Worm (Caenorhabditis elegans) whole organism, L4 larva: Measurements from ENCODE around the gene tlk-1.
A peak's percentile ranks its signal among the peaks of the same experiment; 100 is the strongest.

ENCODE experiments used
- F49E8.2 ChIP-seq: sonication (generic microtip); optimal IDR thresholded peaks from 2 replicates; lab custom pipeline; 2016; ENCODE audit warnings: missing compliant biosample characterization, mild to moderate bottlenecking, missing genetic modification characterization, borderline replicate concordance
- egl-43 ChIP-seq: fragments of 200-800 bp; sonication (Bioruptor generic); IDR thresholded peaks from 2 replicates; pipeline ENCODE4 v1.3.6; 2022; ENCODE audit warnings: missing genetic modification reagents, missing genetic modification characterization, missing compliant biosample characterization
- nhr-11 ChIP-seq: fragments of 150-350 bp; optimal IDR thresholded peaks from 2 replicates; lab custom pipeline; 2014; ENCODE audit warnings: missing biosample characterization, missing genetic modification characterization
- nhr-77 ChIP-seq: fragments of 150-350 bp; optimal IDR thresholded peaks from 2 replicates; lab custom pipeline; 2014; ENCODE audit warnings: missing biosample characterization, missing genetic modification characterization
- unc-130 ChIP-seq: sonication (generic microtip); optimal IDR thresholded peaks from 2 replicates; lab custom pipeline; 2016; ENCODE audit warnings: missing genetic modification reagents, missing genetic modification characterization, missing compliant biosample characterization
- unc-39 ChIP-seq: sonication (generic microtip); optimal IDR thresholded peaks from 2 replicates; lab custom pipeline; 2017; ENCODE audit warnings: missing biosample characterization, missing genetic modification characterization
- unc-62 ChIP-seq, 3 experiments: fragments of 150-350 bp in 1 of 3; sonication (generic microtip); optimal IDR thresholded peaks in 2 of 3; peaks in 1 of 3; 1 replicate in 1 of 3; 2 replicates in 2 of 3; lab custom pipeline; 2014 to 2017; ENCODE audit warnings: missing biosample characterization in 3 of 3, missing genetic modification characterization in 3 of 3, missing genetic modification reagents in 3 of 3, missing genotype in 1 of 3
- zag-1 ChIP-seq: fragments of 150-350 bp; optimal IDR thresholded peaks from 2 replicates; lab custom pipeline; 2014; ENCODE audit warnings: missing biosample characterization, missing genetic modification characterization
- ztf-11 ChIP-seq: fragments of 150-350 bp; optimal IDR thresholded peaks from 2 replicates; lab custom pipeline; 2014; ENCODE audit warnings: missing biosample characterization, missing genetic modification characterization

DNA sequence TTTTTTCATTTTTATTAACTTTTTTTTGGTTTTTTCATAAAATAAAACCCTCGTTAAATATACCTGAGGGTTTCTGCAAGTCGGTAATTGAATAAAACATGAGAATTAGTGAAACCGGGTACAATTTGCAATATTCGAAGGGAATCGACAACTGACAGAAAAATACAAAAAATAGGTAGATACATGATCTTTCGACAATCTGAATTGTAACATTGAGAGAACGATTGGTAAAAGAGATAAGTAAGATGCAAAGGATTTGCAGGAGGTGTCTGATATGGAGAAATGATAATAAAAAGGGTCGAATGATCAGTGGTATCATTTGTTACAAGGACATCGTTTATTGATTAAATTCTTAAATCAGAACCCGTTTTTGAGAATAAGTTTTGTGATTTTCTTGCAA, 20.9 kb upstream of the tlk-1 start, which contains the start of gene ugt-60:
- TF ChIP-seq egl-43 (GFP tag; lab: Robert Waterston, UW) (no peak), unc-62 (GFP tag; optimal IDR thresholded peaks at IDR 0.05 in 1 of 2; lab: Kevin White, UChicago) (peak in 1 of 2 experiments; percentile 55), unc-62 (tag; optimal IDR thresholded peaks at IDR 0.05; lab: Kevin White, UChicago) (no peak), unc-39 (tag; lab: Kevin White, UChicago) (no peak), nhr-77 (tag; lab: Kevin White, UChicago) (no peak), ztf-11 (tag; lab: Kevin White, UChicago) (no peak), zag-1 (no peak), F49E8.2 (no peak), nhr-11 (tag; lab: Kevin White, UChicago) (no peak), unc-130 (no peak)
